Worm (Caenorhabditis elegans) whole organism, L2 larva: Measurements from ENCODE around the gene T25B9.4.

Source experiments
- C34F6.9 ChIP-seq: fragments of 150-350 bp; optimal IDR thresholded peaks from 2 replicates; lab custom pipeline; 2014; ENCODE audit warnings: missing biosample characterization, missing genetic modification characterization
- R02D3.7 ChIP-seq: fragments of 150-350 bp; optimal IDR thresholded peaks from 2 replicates; lab custom pipeline; 2014; ENCODE audit warnings: missing biosample characterization, missing genetic modification characterization
- Y55F3AM.14 ChIP-seq: fragments of 200-800 bp; sonication (Bioruptor generic); optimal IDR thresholded peaks from 2 replicates; lab custom pipeline; 2018; ENCODE audit warnings: mild to moderate bottlenecking, missing genetic modification characterization, missing compliant biosample characterization
- ZK546.5 ChIP-seq: sonication (generic microtip); optimal IDR thresholded peaks from 2 replicates; lab custom pipeline; 2017; ENCODE audit warnings: missing biosample characterization, missing genetic modification characterization
- aly-2 ChIP-seq: fragments of 150-350 bp; optimal IDR thresholded peaks from 2 replicates; lab custom pipeline; 2014; ENCODE audit warnings: missing biosample characterization, missing genetic modification characterization
- ama-1 ChIP-seq: fragments of 150-350 bp; optimal IDR thresholded peaks from 2 replicates; lab custom pipeline; 2018; ENCODE audit warnings: inconsistent platforms
- blmp-1 ChIP-seq: sonication (generic microtip); optimal IDR thresholded peaks from 2 replicates; lab custom pipeline; 2017; ENCODE audit warnings: missing genetic modification characterization, mild to moderate bottlenecking, missing compliant biosample characterization, antibody characterized with exemption, moderate library complexity; ENCODE audit not compliant: insufficient read depth
- ceh-16 ChIP-seq: fragments of 150-350 bp; optimal IDR thresholded peaks from 2 replicates; lab custom pipeline; 2014; ENCODE audit warnings: missing biosample characterization, missing genetic modification characterization
- crh-2 ChIP-seq: sonication (generic microtip); optimal IDR thresholded peaks from 2 replicates; lab custom pipeline; 2017; ENCODE audit warnings: missing biosample characterization, missing genetic modification characterization
- dmd-4 ChIP-seq: sonication (generic microtip); optimal IDR thresholded peaks from 2 replicates; lab custom pipeline; 2017; ENCODE audit warnings: missing biosample characterization, missing genetic modification characterization
- egl-27 ChIP-seq: sonication (generic microtip); optimal IDR thresholded peaks from 3 replicates; lab custom pipeline; 2017; ENCODE audit warnings: missing biosample characterization, missing genetic modification reagents, missing genetic modification characterization
- elt-1 ChIP-seq: fragments of 150-350 bp; optimal IDR thresholded peaks from 2 replicates; lab custom pipeline; 2014; ENCODE audit warnings: missing biosample characterization, missing genetic modification characterization
- fos-1 ChIP-seq: fragments of 150-350 bp; optimal IDR thresholded peaks from 2 replicates; lab custom pipeline; 2014; ENCODE audit warnings: missing biosample characterization, missing genetic modification characterization
- gmeb-1 ChIP-seq: fragments of 150-350 bp; optimal IDR thresholded peaks from 2 replicates; lab custom pipeline; 2014; ENCODE audit warnings: missing biosample characterization, missing genetic modification characterization
- lin-39 ChIP-seq: fragments of 150-350 bp; optimal IDR thresholded peaks from 2 replicates; lab custom pipeline; 2014; ENCODE audit warnings: missing biosample characterization, missing genetic modification reagents, missing genetic modification characterization
- lsy-2 ChIP-seq, 2 experiments: fragments of 150-350 bp in 1 of 2; sonication (generic microtip) in 1 of 2; optimal IDR thresholded peaks; 2 replicates each; lab custom pipeline; 2014 to 2017; ENCODE audit warnings: missing biosample characterization in 2 of 2, missing genetic modification characterization in 2 of 2
- mab-5 ChIP-seq: fragments of 150-350 bp; optimal IDR thresholded peaks from 2 replicates; lab custom pipeline; 2014; ENCODE audit warnings: missing biosample characterization, missing genetic modification characterization
- mbf-1 ChIP-seq: sonication (generic microtip); optimal IDR thresholded peaks from 2 replicates; lab custom pipeline; 2017; ENCODE audit warnings: missing biosample characterization, missing genetic modification characterization
- nhr-10 ChIP-seq: sonication (generic microtip); optimal IDR thresholded peaks from 2 replicates; lab custom pipeline; 2017; ENCODE audit warnings: missing biosample characterization, missing genetic modification characterization
- nhr-12 ChIP-seq: fragments of 150-350 bp; optimal IDR thresholded peaks from 2 replicates; lab custom pipeline; 2014; ENCODE audit warnings: missing biosample characterization, missing genetic modification characterization
- nhr-129 ChIP-seq: fragments of 150-350 bp; optimal IDR thresholded peaks from 2 replicates; lab custom pipeline; 2014; ENCODE audit warnings: missing biosample characterization, missing genetic modification characterization
- nhr-21 ChIP-seq: fragments of 150-350 bp; optimal IDR thresholded peaks from 2 replicates; lab custom pipeline; 2014; ENCODE audit warnings: missing biosample characterization, missing genetic modification characterization
- nhr-23 ChIP-seq: fragments of 150-350 bp; optimal IDR thresholded peaks from 2 replicates; lab custom pipeline; 2014; ENCODE audit warnings: missing biosample characterization, missing genetic modification reagents, missing genetic modification characterization
- nhr-25 ChIP-seq: fragments of 150-350 bp; sonication (generic microtip); optimal IDR thresholded peaks from 3 replicates; lab custom pipeline; 2014; ENCODE audit warnings: missing biosample characterization, missing genetic modification characterization
- nhr-6 ChIP-seq: fragments of 150-350 bp; optimal IDR thresholded peaks from 2 replicates; lab custom pipeline; 2014; ENCODE audit warnings: missing biosample characterization, missing genetic modification characterization
- nhr-77 ChIP-seq: fragments of 150-350 bp; optimal IDR thresholded peaks from 2 replicates; lab custom pipeline; 2014; ENCODE audit warnings: missing biosample characterization, missing genetic modification characterization
- sem-4 ChIP-seq: fragments of 150-350 bp; optimal IDR thresholded peaks from 2 replicates; lab custom pipeline; 2014; ENCODE audit warnings: missing biosample characterization, missing genetic modification reagents, missing genetic modification characterization
- skn-1 ChIP-seq: sonication (generic microtip); optimal IDR thresholded peaks from 2 replicates; lab custom pipeline; 2017; ENCODE audit warnings: missing biosample characterization, missing genetic modification characterization
- sma-3 ChIP-seq: sonication (generic microtip); optimal IDR thresholded peaks from 2 replicates; lab custom pipeline; 2016; ENCODE audit warnings: missing genetic modification reagents, missing genetic modification characterization, missing compliant biosample characterization
- sma-9 ChIP-seq, 2 experiments: fragments of 150-350 bp in 1 of 2; sonication (generic microtip) in 1 of 2; optimal IDR thresholded peaks; 2 replicates each; lab custom pipeline; 2014 to 2016; ENCODE audit warnings: missing genetic modification characterization in 2 of 2, mild to moderate bottlenecking in 1 of 2, missing biosample characterization in 1 of 2, missing compliant biosample characterization in 1 of 2, missing genetic modification reagents in 1 of 2, moderate library complexity in 1 of 2
- snpc-4 ChIP-seq: fragments of 150-350 bp; optimal IDR thresholded peaks from 2 replicates; lab custom pipeline; 2014; ENCODE audit warnings: missing biosample characterization, missing genetic modification characterization
- unc-39 ChIP-seq: fragments of 150-350 bp; optimal IDR thresholded peaks from 2 replicates; lab custom pipeline; 2014; ENCODE audit warnings: missing biosample characterization, missing genetic modification characterization
- unc-62 ChIP-seq: fragments of 150-350 bp; optimal IDR thresholded peaks from 2 replicates; lab custom pipeline; 2014; ENCODE audit warnings: missing biosample characterization, missing genetic modification reagents, missing genetic modification characterization
- zag-1 ChIP-seq: fragments of 150-350 bp; optimal IDR thresholded peaks from 2 replicates; lab custom pipeline; 2014; ENCODE audit warnings: missing biosample characterization, missing genetic modification characterization
- ztf-1 ChIP-seq: fragments of 200-800 bp; sonication (Bioruptor generic); conservative IDR thresholded peaks from 2 replicates; pipeline ENCODE4 v1.3.6; 2022; ENCODE audit warnings: missing genetic modification characterization, missing compliant biosample characterization
- ztf-11 ChIP-seq: sonication (generic microtip); optimal IDR thresholded peaks from 2 replicates; lab custom pipeline; 2017; ENCODE audit warnings: missing biosample characterization, missing genetic modification characterization

Gene T25B9.4

DNA sequence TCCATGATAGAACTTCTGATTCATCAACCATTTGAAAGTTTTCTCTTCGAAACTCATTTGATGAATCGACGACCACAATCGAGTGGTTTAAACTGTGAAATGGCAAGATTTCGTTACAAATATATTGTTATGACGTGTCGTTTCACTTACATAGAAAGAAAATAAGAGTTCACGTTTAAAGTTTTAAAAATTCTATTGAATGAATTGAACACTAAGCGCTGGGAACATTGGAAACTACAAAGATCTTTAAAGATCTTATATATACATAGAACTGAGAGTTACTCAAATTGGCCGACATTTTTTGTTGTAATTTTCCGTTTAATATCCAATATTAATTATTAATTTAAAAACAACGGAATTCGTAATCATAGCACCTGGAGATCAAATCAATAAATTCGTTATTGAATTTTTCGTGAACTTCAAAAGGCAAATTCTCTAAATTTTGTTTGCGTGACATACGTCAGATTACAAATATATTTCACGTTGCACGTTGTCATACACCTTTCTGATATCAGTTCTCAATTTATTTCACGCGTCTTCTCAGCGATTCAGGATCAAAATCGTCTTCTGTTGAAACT lies at the start of gene T25B9.4, which contains the start of gene T25B9.6:
Gene T25B9.4 (minus strand): TSS at position 101 of the 578 bp plus-strand sequence.
Gene T25B9.6 (plus strand): TSS at position 528 of the 578 bp plus-strand sequence.
- TF ChIP-seq gmeb-1: no peak
- no peak for TF ChIP-seq R02D3.7 (tag; lab: Kevin White, UChicago)
- TF ChIP-seq skn-1: no peak
- no peak for TF ChIP-seq blmp-1 (tag; lab: Kevin White, UChicago)
- TF ChIP-seq fos-1: no peak
- TF ChIP-seq ztf-11 (tag; lab: Kevin White, UChicago): no peak
- TF ChIP-seq dmd-4 (tag; lab: Kevin White, UChicago): no peak
- TF ChIP-seq nhr-21 (tag; lab: Kevin White, UChicago): no peak
- no peak for TF ChIP-seq nhr-77 (tag; lab: Kevin White, UChicago)
- TF ChIP-seq mbf-1: no peak

DNA sequence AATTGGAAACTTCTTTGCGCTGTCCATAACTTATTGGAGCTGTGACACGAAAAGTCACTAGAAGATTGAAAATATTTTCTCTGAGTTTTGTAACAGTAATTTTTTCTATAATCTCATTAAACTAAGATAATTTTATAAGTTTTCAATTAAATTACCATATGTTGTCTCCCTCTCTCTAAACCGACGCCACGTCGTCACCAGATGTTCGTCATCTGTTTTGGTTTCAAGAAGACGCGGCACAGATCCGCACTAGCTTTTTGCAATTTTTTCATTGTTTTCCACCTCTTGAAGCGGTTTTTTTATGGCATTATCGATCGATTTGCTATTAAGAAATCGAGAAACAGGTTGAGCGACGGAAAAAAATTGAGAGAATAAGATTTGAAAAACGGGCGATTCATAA lies 46.5 kb upstream of the T25B9.4 start:
- no peak for TF ChIP-seq ZK546.5
- TF ChIP-seq nhr-25 (tag; lab: Kevin White, UChicago): no peak
- no peak for TF ChIP-seq ztf-1 (GFP tag; lab: Robert Waterston, UW)
- TF ChIP-seq sma-9 (GFP tag; optimal IDR thresholded peaks at IDR 0.05; lab: Kevin White, UChicago): no peak
- TF ChIP-seq sma-9 (tag; optimal IDR thresholded peaks at IDR 0.05; lab: Kevin White, UChicago): no peak
- TF ChIP-seq Y55F3AM.14 (GFP tag; lab: Kevin White, UChicago): no peak
- TF ChIP-seq sma-3 (GFP tag; lab: Kevin White, UChicago): no peak
- TF ChIP-seq snpc-4 (tag; lab: Kevin White, UChicago): no peak
- no peak for TF ChIP-seq fos-1
- TF ChIP-seq egl-27 (tag; lab: Kevin White, UChicago): no peak
- TF ChIP-seq aly-2 (tag; lab: Kevin White, UChicago): no peak
- no peak for TF ChIP-seq ztf-11 (tag; lab: Kevin White, UChicago)
- no peak for TF ChIP-seq elt-1
- TF ChIP-seq gmeb-1: no peak

DNA sequence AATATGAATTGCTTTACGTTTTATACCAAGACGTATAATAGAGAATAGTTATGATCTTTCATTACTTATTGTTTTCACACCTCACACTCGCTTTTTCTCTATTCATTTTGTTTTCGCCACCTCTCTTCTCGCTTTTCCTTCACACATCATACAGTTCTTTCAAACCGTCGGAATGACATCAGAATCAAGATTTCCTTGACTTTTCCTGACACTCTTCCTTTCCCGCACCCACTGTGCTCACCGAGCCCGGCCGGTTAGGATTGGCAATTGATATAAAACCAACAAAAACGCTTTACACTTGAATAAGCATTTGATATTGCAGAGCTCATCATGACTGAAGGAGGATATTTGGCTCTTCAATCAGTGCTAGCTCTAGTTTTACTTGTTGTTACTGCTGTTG lies 41.8 kb upstream of the T25B9.4 start, which contains the start of gene zipt-2.1:
Gene zipt-2.1 (plus strand): TSS at position 301 of the 400 bp plus-strand sequence.
- TF ChIP-seq ceh-16 (no peak), nhr-25 (tag; lab: Kevin White, UChicago) (no peak), blmp-1 (tag; lab: Kevin White, UChicago) (no peak), crh-2 (tag; lab: Kevin White, UChicago) (no peak), sem-4 (tag; lab: Kevin White, UChicago) (no peak), nhr-129 (tag; lab: Kevin White, UChicago) (no peak), nhr-12 (tag; lab: Kevin White, UChicago) (no peak), lin-39 (tag; lab: Kevin White, UChicago) (no peak), mbf-1 (no peak), unc-39 (tag; lab: Kevin White, UChicago) (no peak), zag-1 (no peak), nhr-23 (tag; lab: Kevin White, UChicago) (no peak), R02D3.7 (tag; lab: Kevin White, UChicago) (no peak)
- TF ChIP-seq, all 48 proteins: peak for 0

DNA sequence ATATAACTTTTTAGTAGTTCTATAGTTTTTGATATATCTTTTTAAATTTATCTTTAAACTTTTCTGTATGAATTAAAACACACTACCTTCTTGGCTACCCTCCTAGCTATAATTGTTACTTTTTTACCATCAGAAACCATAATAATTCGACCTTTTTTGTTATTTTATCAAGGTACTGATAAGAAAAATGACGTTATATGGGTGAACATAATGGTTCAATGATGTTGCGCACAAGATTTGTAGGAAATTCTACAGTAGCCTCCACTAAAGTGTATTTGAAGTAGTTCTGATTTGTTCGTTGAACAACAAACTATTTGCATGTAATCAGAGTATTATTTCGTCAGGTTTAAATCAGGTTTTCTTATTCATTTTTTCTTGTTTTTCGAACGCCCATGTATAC lies 41.1 kb upstream of the T25B9.4 start:
- TF ChIP-seq mab-5 (tag; lab: Kevin White, UChicago) (no peak), nhr-21 (tag; lab: Kevin White, UChicago) (no peak), C34F6.9 (tag; lab: Kevin White, UChicago) (no peak), ama-1 (lab: Kevin White, UChicago) (no peak), unc-62 (GFP tag; lab: Kevin White, UChicago) (no peak), elt-1 (no peak), ztf-11 (tag; lab: Kevin White, UChicago) (no peak), nhr-23 (tag; lab: Kevin White, UChicago) (no peak), nhr-12 (tag; lab: Kevin White, UChicago) (no peak)

DNA sequence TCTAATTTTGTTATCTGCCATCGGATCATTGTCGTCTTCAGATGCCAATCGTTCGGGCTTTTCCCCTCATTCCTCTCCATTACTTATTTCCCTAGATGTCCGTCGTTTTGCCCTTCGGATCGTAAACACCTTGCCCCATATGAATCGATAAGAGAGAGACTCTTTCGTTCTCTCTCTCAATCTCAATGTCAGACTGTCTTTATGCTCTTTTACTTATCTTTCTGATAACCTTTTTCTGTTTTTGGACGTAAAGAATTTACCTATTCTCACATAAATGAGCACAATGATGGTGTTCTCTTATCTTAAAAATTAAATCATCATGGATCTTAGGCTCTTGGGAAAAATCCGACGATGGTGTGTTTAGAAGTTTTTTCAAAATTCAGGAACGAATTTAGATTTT lies 39.2 kb upstream of the T25B9.4 start:
- TF ChIP-seq nhr-6 (tag; lab: Kevin White, UChicago) (no peak), blmp-1 (tag; lab: Kevin White, UChicago) (no peak), gmeb-1 (peak; percentile 20), lsy-2 (tag; optimal IDR thresholded peaks at IDR 0.05; lab: Kevin White, UChicago) (no peak), sma-9 (GFP tag; optimal IDR thresholded peaks at IDR 0.05; lab: Kevin White, UChicago) (peak; percentile 12), sma-9 (tag; optimal IDR thresholded peaks at IDR 0.05; lab: Kevin White, UChicago) (no peak), nhr-21 (tag; lab: Kevin White, UChicago) (no peak), nhr-10 (tag; lab: Kevin White, UChicago) (no peak), fos-1 (peak; percentile 34), nhr-129 (tag; lab: Kevin White, UChicago) (no peak)
